Fruit fly (Drosophila melanogaster): Measurements from ENCODE around the gene CG2211.

CG2211 gene

dm6 chr3L:1349942-1350923 is 15.1 kb upstream of the CG2211 start (continued):
- TF ChIP-seq B-H2 (GFP tag; optimal IDR thresholded peaks at IDR 0.05) (no peak), Pdp1 (GFP tag; optimal IDR thresholded peaks at IDR 0.05) (peak; percentile 11 to 25), Lim3 (GFP tag; IDR thresholded peaks at IDR 0.05) (no peak), Doc3 (GFP tag; IDR thresholded peaks at IDR 0.05; ENCODE audit: partially characterized antibody) (peak; percentile 98), psq (GFP tag; optimal IDR thresholded peaks at IDR 0.05) (no peak), CG17568 (GFP tag; optimal IDR thresholded peaks at IDR 0.05) (no peak), h (optimal IDR thresholded peaks at IDR 0.05) (no peak), Dip2 (GFP tag; IDR thresholded peaks at IDR 0.05) (no peak), fu2 (GFP tag; optimal IDR thresholded peaks at IDR 0.05) (no peak), CG18476 (GFP tag; optimal IDR thresholded peaks at IDR 0.05) (no peak), Meics (GFP tag; optimal IDR thresholded peaks at IDR 0.05) (peak; percentile 41), CG7745 (tag; optimal IDR thresholded peaks at IDR 0.05) (no peak), Neu2 (GFP tag; optimal IDR thresholded peaks at IDR 0.05; ENCODE audit: borderline replicate concordance) (no peak), gro (GFP tag; optimal IDR thresholded peaks at IDR 0.05) (peak; percentile 34), CG15269 (tag; optimal IDR thresholded peaks at IDR 0.05) (peak; percentile 38), dm (GFP tag; optimal IDR thresholded peaks at IDR 0.05) (no peak), nerfin-1 (tag; optimal IDR thresholded peaks at IDR 0.05) (peak; percentile 15), lola (GFP tag; optimal IDR thresholded peaks at IDR 0.05) (peak in 2 of 3 experiments; percentile 2 to 4), nmo (GFP tag; optimal IDR thresholded peaks at IDR 0.05) (peak; percentile 61), gfzf (GFP tag; optimal IDR thresholded peaks at IDR 0.05) (peak; percentile 59), CG15696 (tag; optimal IDR thresholded peaks at IDR 0.05) (no peak), Poxn (GFP tag; IDR thresholded peaks at IDR 0.05) (no peak), CG1647 (GFP tag; optimal IDR thresholded peaks at IDR 0.05) (no peak), HLHmδ (GFP tag; optimal IDR thresholded peaks at IDR 0.05) (no peak), btn (GFP tag; optimal IDR thresholded peaks at IDR 0.05) (no peak), ash1 (GFP tag; optimal IDR thresholded peaks at IDR 0.05) (no peak), sob (GFP tag; IDR thresholded peaks at IDR 0.05) (0 out of 2 replicates have a peak, but pooled peaks have one; percentile 13), gcm2 (GFP tag; optimal IDR thresholded peaks at IDR 0.05) (no peak), slbo (GFP tag; IDR thresholded peaks at IDR 0.05) (peak; percentile 77), CG12299 (tag; optimal IDR thresholded peaks at IDR 0.05) (no peak), gce (GFP tag; IDR thresholded peaks at IDR 0.05) (no peak), eve (GFP tag; optimal IDR thresholded peaks at IDR 0.05) (no peak), Ptx1 (GFP tag; IDR thresholded peaks at IDR 0.05) (peak; percentile 37), fd96Cb (tag; optimal IDR thresholded peaks at IDR 0.05) (peak; percentile 13), PHDP (tag; optimal IDR thresholded peaks at IDR 0.05) (no peak), Nf-YB (GFP tag; optimal IDR thresholded peaks at IDR 0.05) (peak; percentile 11), Dref (GFP tag; IDR thresholded peaks at IDR 0.05) (peak; percentile 88), CG32772 (GFP tag; IDR thresholded peaks at IDR 0.05) (no peak), CG13624 (GFP tag; optimal IDR thresholded peaks at IDR 0.05) (peak; percentile 25), CG10462 (GFP tag; optimal IDR thresholded peaks at IDR 0.05) (no peak), CG31224 (GFP tag; IDR thresholded peaks at IDR 0.05) (peak; percentile 30; the same call in 1 of the 2 replicates), nom (GFP tag; optimal IDR thresholded peaks at IDR 0.05) (no peak), CG6683 (GFP tag; optimal IDR thresholded peaks at IDR 0.05) (no peak), mam (GFP tag; optimal IDR thresholded peaks at IDR 0.05) (peak; percentile 44), D (optimal IDR thresholded peaks at IDR 0.05) (no peak), D (GFP tag; optimal IDR thresholded peaks at IDR 0.05) (no peak), Sry-δ (GFP tag; optimal IDR thresholded peaks at IDR 0.05) (peak; percentile 98), Hey (tag; optimal IDR thresholded peaks at IDR 0.05) (no peak), pros (GFP tag; optimal IDR thresholded peaks at IDR 0.05) (no peak)

Measured in whole organism, embryonic.